Worm (Caenorhabditis elegans) whole organism, L4 larva: ENCODE data around the gene rps-21.

ENCODE experiments used
- D1046.2 ChIP-seq: fragments of 200-800 bp; sonication (Bioruptor generic); IDR thresholded peaks from 2 replicates; pipeline ENCODE4 v1.3.6; 2022; ENCODE audit warnings: missing genetic modification characterization, missing compliant biosample characterization
- F26F4.8 ChIP-seq: fragments of 200-800 bp; sonication (Bioruptor generic); conservative IDR thresholded peaks from 2 replicates; pipeline ENCODE4 v1.3.6; 2022; ENCODE audit warnings: missing genetic modification characterization, missing compliant biosample characterization
- T20F7.1 ChIP-seq: fragments of 200-800 bp; sonication (Bioruptor generic); optimal IDR thresholded peaks from 2 replicates; lab custom pipeline; 2018; ENCODE audit warnings: mild to moderate bottlenecking, missing genetic modification characterization, missing compliant biosample characterization
- Y105C5A.15 ChIP-seq: fragments of 200-800 bp; sonication (Bioruptor generic); IDR thresholded peaks from 2 replicates; pipeline ENCODE4 v1.3.6; 2022; ENCODE audit warnings: missing genetic modification characterization, missing compliant biosample characterization
- Y48G9A.11 ChIP-seq: fragments of 200-800 bp; sonication (Bioruptor generic); IDR thresholded peaks from 2 replicates; pipeline ENCODE4 v1.3.6; 2022; ENCODE audit warnings: missing genetic modification reagents, missing genetic modification characterization, missing compliant biosample characterization
- Y5F2A.4 ChIP-seq: fragments of 200-800 bp; sonication (Bioruptor generic); optimal IDR thresholded peaks from 2 replicates; lab custom pipeline; 2018; ENCODE audit warnings: mild to moderate bottlenecking, missing genetic modification characterization, missing compliant biosample characterization
- Y75B8A.6 ChIP-seq: fragments of 200-800 bp; sonication (Bioruptor generic); IDR thresholded peaks from 2 replicates; pipeline ENCODE4 v1.3.6; 2022; ENCODE audit warnings: missing genetic modification reagents, missing genetic modification characterization, missing compliant biosample characterization
- ZK546.5 ChIP-seq, 2 experiments: sonication (generic microtip); optimal IDR thresholded peaks; 2 replicates each; lab custom pipeline; 2017; ENCODE audit warnings: missing biosample characterization in 2 of 2, missing genetic modification characterization in 2 of 2
- aha-1 ChIP-seq: fragments of 150-350 bp; peaks from one replicate; lab custom pipeline; 2014; ENCODE audit warnings: missing biosample characterization, missing genetic modification characterization
- ama-1 ChIP-seq: fragments of 150-350 bp; optimal IDR thresholded peaks from 2 replicates; lab custom pipeline; 2014; ENCODE audit warnings: inconsistent platforms, mixed read lengths
- arid-1 ChIP-seq: fragments of 200-800 bp; sonication (Bioruptor generic); conservative IDR thresholded peaks from 2 replicates; pipeline ENCODE4 v1.3.6; 2022; ENCODE audit warnings: missing genetic modification reagents, missing genetic modification characterization, missing compliant biosample characterization
- ceh-20 ChIP-seq: fragments of 200-800 bp; sonication (Bioruptor generic); IDR thresholded peaks from 2 replicates; pipeline ENCODE4 v1.3.6; 2022; ENCODE audit warnings: missing genetic modification reagents, missing genetic modification characterization, missing compliant biosample characterization
- ceh-28 ChIP-seq: fragments of 150-350 bp; optimal IDR thresholded peaks from 2 replicates; lab custom pipeline; 2014; ENCODE audit warnings: missing biosample characterization, missing genetic modification reagents, missing genetic modification characterization
- ceh-62 ChIP-seq: sonication (generic microtip); optimal IDR thresholded peaks from 2 replicates; lab custom pipeline; 2017; ENCODE audit warnings: missing biosample characterization, missing genetic modification characterization
- ceh-82 ChIP-seq: sonication (generic microtip); optimal IDR thresholded peaks from 2 replicates; lab custom pipeline; 2017; ENCODE audit warnings: missing biosample characterization, missing genetic modification characterization
- cey-2 ChIP-seq: sonication (generic microtip); optimal IDR thresholded peaks from 3 replicates; lab custom pipeline; 2017; ENCODE audit warnings: missing genetic modification characterization, mild to moderate bottlenecking, missing compliant biosample characterization, antibody characterized with exemption, borderline replicate concordance; ENCODE audit not compliant: insufficient read depth
- ctbp-1 ChIP-seq: fragments of 200-800 bp; sonication (Bioruptor generic); IDR thresholded peaks from 2 replicates; pipeline ENCODE4 v1.3.6; 2022; ENCODE audit warnings: missing genetic modification reagents, missing genetic modification characterization, missing compliant biosample characterization
- daf-19 ChIP-seq: fragments of 200-800 bp; sonication (Bioruptor generic); conservative IDR thresholded peaks from 2 replicates; pipeline ENCODE4 v1.3.6; 2022; ENCODE audit warnings: missing genetic modification characterization, missing compliant biosample characterization
- dmd-8 ChIP-seq: fragments of 200-800 bp; sonication (Bioruptor generic); IDR thresholded peaks from 2 replicates; pipeline ENCODE4 v1.3.6; 2022; ENCODE audit warnings: missing genetic modification characterization, missing compliant biosample characterization
- dpl-1 ChIP-seq: fragments of 150-350 bp; optimal IDR thresholded peaks from 2 replicates; lab custom pipeline; 2014; ENCODE audit warnings: missing biosample characterization, missing genetic modification reagents, missing genetic modification characterization
- duxl-1 ChIP-seq: sonication (generic microtip); optimal IDR thresholded peaks from 2 replicates; lab custom pipeline; 2016; ENCODE audit warnings: mild to moderate bottlenecking, missing genetic modification characterization, moderate library complexity, missing compliant biosample characterization; ENCODE audit not compliant: poor library complexity
- fkh-10 ChIP-seq: fragments of 150-350 bp; optimal IDR thresholded peaks from 2 replicates; lab custom pipeline; 2014; ENCODE audit warnings: missing biosample characterization, missing genetic modification reagents, missing genetic modification characterization
- gei-8 ChIP-seq: fragments of 200-800 bp; sonication (Bioruptor generic); optimal IDR thresholded peaks from 2 replicates; lab custom pipeline; 2018; ENCODE audit warnings: mild to moderate bottlenecking, missing genetic modification characterization, missing compliant biosample characterization
- hlh-11 ChIP-seq: fragments of 200-800 bp; sonication (Bioruptor generic); optimal IDR thresholded peaks from 2 replicates; lab custom pipeline; 2018; ENCODE audit warnings: mild to moderate bottlenecking, missing genetic modification characterization, missing compliant biosample characterization
- hlh-30 ChIP-seq: sonication (generic microtip); optimal IDR thresholded peaks from 2 replicates; lab custom pipeline; 2017; ENCODE audit warnings: antibody characterized with exemption, mild to moderate bottlenecking, missing genetic modification characterization, missing compliant biosample characterization; ENCODE audit not compliant: insufficient read depth
- jun-1 ChIP-seq: fragments of 150-350 bp; optimal IDR thresholded peaks from 2 replicates; lab custom pipeline; 2014; ENCODE audit warnings: missing biosample characterization, missing genetic modification reagents, missing genetic modification characterization
- lin-1 ChIP-seq: fragments of 200-800 bp; sonication (Bioruptor generic); IDR thresholded peaks from 2 replicates; pipeline ENCODE4 v1.3.6; 2022; ENCODE audit warnings: missing genetic modification reagents, missing genetic modification characterization, missing compliant biosample characterization
- lin-38 ChIP-seq: fragments of 200-800 bp; sonication (Bioruptor generic); IDR thresholded peaks from 2 replicates; pipeline ENCODE4 v1.3.6; 2022; ENCODE audit warnings: missing genetic modification reagents, missing genetic modification characterization, missing compliant biosample characterization
- madf-5 ChIP-seq, 2 experiments: fragments of 200-800 bp; sonication (Bioruptor generic); IDR thresholded peaks; 2 replicates each; pipeline ENCODE4 v1.3.6; 2022; ENCODE audit warnings: missing compliant biosample characterization in 2 of 2, missing genetic modification characterization in 2 of 2
- madf-9 ChIP-seq: fragments of 200-800 bp; sonication (Bioruptor generic); conservative IDR thresholded peaks from 2 replicates; pipeline ENCODE4 v1.3.6; 2022; ENCODE audit warnings: missing genetic modification reagents, missing genetic modification characterization, missing compliant biosample characterization
- mep-1 ChIP-seq: fragments of 150-350 bp; sonication (generic microtip); optimal IDR thresholded peaks from 3 replicates; lab custom pipeline; 2014; ENCODE audit warnings: missing biosample characterization, missing genetic modification characterization
- mxl-3 ChIP-seq: fragments of 200-800 bp; sonication (Bioruptor generic); optimal IDR thresholded peaks from 2 replicates; lab custom pipeline; 2018; ENCODE audit warnings: mild to moderate bottlenecking, missing genetic modification characterization, missing compliant biosample characterization
- nhr-11 ChIP-seq: fragments of 150-350 bp; optimal IDR thresholded peaks from 2 replicates; lab custom pipeline; 2014; ENCODE audit warnings: missing biosample characterization, missing genetic modification characterization
- nhr-111 ChIP-seq: fragments of 200-800 bp; sonication (Bioruptor generic); optimal IDR thresholded peaks from 2 replicates; lab custom pipeline; 2018; ENCODE audit warnings: mild to moderate bottlenecking, missing genetic modification characterization, missing compliant biosample characterization
- nhr-237 ChIP-seq: sonication (generic microtip); optimal IDR thresholded peaks from 2 replicates; lab custom pipeline; 2017; ENCODE audit warnings: missing biosample characterization, missing genetic modification characterization
- nhr-25 ChIP-seq: sonication (generic microtip); optimal IDR thresholded peaks from 2 replicates; lab custom pipeline; 2017; ENCODE audit warnings: missing genetic modification characterization, mild to moderate bottlenecking, missing compliant biosample characterization, antibody characterized with exemption, moderate library complexity, borderline replicate concordance; ENCODE audit not compliant: insufficient read depth
- nhr-28 ChIP-seq: fragments of 150-350 bp; optimal IDR thresholded peaks from 2 replicates; lab custom pipeline; 2014; ENCODE audit warnings: missing biosample characterization, missing genetic modification characterization
- nhr-41 ChIP-seq: fragments of 200-800 bp; sonication (Bioruptor generic); IDR thresholded peaks from 2 replicates; pipeline ENCODE4 v1.3.6; 2022; ENCODE audit warnings: missing genetic modification reagents, missing genetic modification characterization, missing compliant biosample characterization
- nhr-48 ChIP-seq: sonication (generic microtip); optimal IDR thresholded peaks from 2 replicates; lab custom pipeline; 2016; ENCODE audit warnings: mild to moderate bottlenecking, missing genetic modification characterization, missing compliant biosample characterization
- nhr-6 ChIP-seq: fragments of 150-350 bp; optimal IDR thresholded peaks from 2 replicates; lab custom pipeline; 2014; ENCODE audit warnings: missing biosample characterization, missing genetic modification characterization
- rbr-2 ChIP-seq: sonication (generic microtip); optimal IDR thresholded peaks from 2 replicates; lab custom pipeline; 2016; ENCODE audit warnings: missing genotype, missing genetic modification characterization, missing compliant biosample characterization
- saeg-2 ChIP-seq: fragments of 200-800 bp; sonication (Bioruptor generic); IDR thresholded peaks from 2 replicates; pipeline ENCODE4 v1.3.6; 2022; ENCODE audit warnings: missing genetic modification reagents, missing genetic modification characterization, missing compliant biosample characterization
- tag-97 ChIP-seq: fragments of 200-800 bp; sonication (Bioruptor generic); IDR thresholded peaks from 2 replicates; pipeline ENCODE4 v1.3.6; 2022; ENCODE audit warnings: missing genetic modification characterization, missing compliant biosample characterization
- tra-1 ChIP-seq: fragments of 200-800 bp; sonication (Bioruptor generic); IDR thresholded peaks from 2 replicates; pipeline ENCODE4 v1.3.6; 2022; ENCODE audit warnings: missing genetic modification reagents, missing genetic modification characterization, missing compliant biosample characterization
- unc-130 ChIP-seq: sonication (generic microtip); optimal IDR thresholded peaks from 2 replicates; lab custom pipeline; 2016; ENCODE audit warnings: missing genetic modification reagents, missing genetic modification characterization, missing compliant biosample characterization
- unc-62 ChIP-seq, 3 experiments: fragments of 150-350 bp in 1 of 3; sonication (generic microtip); optimal IDR thresholded peaks in 2 of 3; peaks in 1 of 3; 1 replicate in 1 of 3; 2 replicates in 2 of 3; lab custom pipeline; 2014 to 2017; ENCODE audit warnings: missing biosample characterization in 3 of 3, missing genetic modification characterization in 3 of 3, missing genetic modification reagents in 3 of 3, missing genotype in 1 of 3
- zag-1 ChIP-seq: fragments of 150-350 bp; optimal IDR thresholded peaks from 2 replicates; lab custom pipeline; 2014; ENCODE audit warnings: missing biosample characterization, missing genetic modification characterization
- zfp-3 ChIP-seq: fragments of 200-800 bp; sonication (Bioruptor generic); conservative IDR thresholded peaks from 2 replicates; pipeline ENCODE4 v1.3.6; 2022; ENCODE audit warnings: missing genetic modification reagents, missing genetic modification characterization, missing compliant biosample characterization
- zip-11 ChIP-seq: fragments of 200-800 bp; sonication (Bioruptor generic); IDR thresholded peaks from 2 replicates; pipeline ENCODE4 v1.3.6; 2022; ENCODE audit warnings: missing genetic modification characterization, missing compliant biosample characterization
- ztf-7 ChIP-seq: fragments of 150-350 bp; optimal IDR thresholded peaks from 2 replicates; lab custom pipeline; 2014; ENCODE audit warnings: missing biosample characterization, missing genetic modification characterization

The rps-21 gene

ce11 chrIII:7207903-7208497 is 18.6 kb upstream of the rps-21 start, which contains the start of gene rpl-6 (continued):
- TF ChIP-seq mep-1 (tag; lab: Kevin White, UChicago) (peak; percentile 91), daf-19 (GFP tag; lab: Robert Waterston, UW) (peak; percentile 37; the same call in 1 of the 2 replicates), zag-1 (tag; lab: Kevin White, UChicago) (no peak), fkh-10 (peak; percentile 77), zip-11 (GFP tag; lab: Robert Waterston, UW) (no peak), Y48G9A.11 (GFP tag; lab: Robert Waterston, UW) (no peak), hlh-30 (tag; lab: Kevin White, UChicago) (peak; percentile 88), nhr-28 (tag; lab: Kevin White, UChicago) (peak; percentile 88), tra-1 (GFP tag; lab: Robert Waterston, UW) (peak; percentile 20; the same call in 1 of the 2 replicates), lin-1 (GFP tag; lab: Robert Waterston, UW) (no peak), nhr-111 (no peak), T20F7.1 (GFP tag; lab: Kevin White, UChicago) (peak; percentile 87), hlh-11 (tag; lab: Kevin White, UChicago) (peak; percentile 74), dpl-1 (GFP tag; lab: Kevin White, UChicago) (peak; percentile 88), nhr-48 (tag; lab: Kevin White, UChicago) (peak; percentile 24), Y75B8A.6 (GFP tag; lab: Robert Waterston, UW) (no peak), zfp-3 (GFP tag; lab: Robert Waterston, UW) (peak; percentile 66; the same call in 1 of the 2 replicates), nhr-11 (tag; lab: Kevin White, UChicago) (peak; percentile 87), ctbp-1 (GFP tag; lab: Robert Waterston, UW) (peak; percentile 46; the same call in 1 of the 2 replicates), nhr-25 (tag; lab: Kevin White, UChicago) (peak; percentile 62), dmd-8 (GFP tag; lab: Robert Waterston, UW) (no peak), ceh-62 (tag; lab: Kevin White, UChicago) (no peak), tag-97 (no peak), ZK546.5 (tag; optimal IDR thresholded peaks at IDR 0.05; lab: Kevin White, UChicago) (peak in 1 of 2 experiments; percentile 77), madf-5 (GFP tag; IDR thresholded peaks at IDR 0.05; lab: Robert Waterston, UW) (no peak), unc-62 (GFP tag; optimal IDR thresholded peaks at IDR 0.05 in 1 of 2; lab: Kevin White, UChicago) (no peak), unc-62 (tag; optimal IDR thresholded peaks at IDR 0.05; lab: Kevin White, UChicago) (no peak), unc-130 (GFP tag; lab: Kevin White, UChicago) (peak; percentile 41), ceh-28 (tag; lab: Kevin White, UChicago) (no peak), F26F4.8 (GFP tag; lab: Robert Waterston, UW) (no peak), jun-1 (no peak), ceh-82 (no peak), arid-1 (GFP tag; lab: Robert Waterston, UW) (peak; percentile 80), nhr-41 (GFP tag; lab: Robert Waterston, UW) (no peak), Y105C5A.15 (GFP tag; lab: Robert Waterston, UW) (no peak), Y5F2A.4 (GFP tag; lab: Kevin White, UChicago) (no peak), rbr-2 (tag; lab: Kevin White, UChicago) (peak; percentile 79), mxl-3 (GFP tag; lab: Kevin White, UChicago) (peak; percentile 31), D1046.2 (GFP tag; lab: Robert Waterston, UW) (peak; percentile 99), madf-9 (GFP tag; lab: Robert Waterston, UW) (no peak), ceh-20 (GFP tag; lab: Robert Waterston, UW) (peak; percentile 27; the same call in 1 of the 2 replicates), ama-1 (peak; percentile 33), aha-1 (tag; lab: Kevin White, UChicago) (peak; percentile 99), gei-8 (GFP tag; lab: Kevin White, UChicago) (peak; percentile 17), saeg-2 (GFP tag; lab: Robert Waterston, UW) (no peak), ztf-7 (tag; lab: Kevin White, UChicago) (peak; percentile 19), nhr-6 (tag; lab: Kevin White, UChicago) (peak; percentile 90), duxl-1 (tag; lab: Kevin White, UChicago) (peak; percentile 64), lin-38 (GFP tag; lab: Robert Waterston, UW) (peak; percentile 82), nhr-237 (tag; lab: Kevin White, UChicago) (no peak), cey-2 (tag; lab: Kevin White, UChicago) (no peak)
